Worm (Caenorhabditis elegans) whole organism, young adult: Measurements from ENCODE around the gene F35A5.2.
A peak's percentile ranks its signal among the peaks of the same experiment; 100 is the strongest.

Source experiments
- B0035.1 ChIP-seq: sonication (generic microtip); optimal IDR thresholded peaks from 2 replicates; lab custom pipeline; 2016; ENCODE audit warnings: missing genetic modification characterization, mild to moderate bottlenecking, missing compliant biosample characterization, missing genotype, missing genetic modification reagents
- C17E4.6 ChIP-seq: fragments of 200-800 bp; sonication (Bioruptor generic); IDR thresholded peaks from 2 replicates; pipeline ENCODE4 v1.3.6; 2022; ENCODE audit warnings: missing genetic modification reagents, missing genetic modification characterization, missing compliant biosample characterization
- D2030.7 ChIP-seq: fragments of 200-800 bp; sonication (Bioruptor generic); IDR thresholded peaks from 2 replicates; pipeline ENCODE4 v1.3.6; 2022; ENCODE audit warnings: missing genetic modification reagents, missing genetic modification characterization, missing compliant biosample characterization
- F22D6.2 ChIP-seq: sonication (generic microtip); optimal IDR thresholded peaks from 2 replicates; lab custom pipeline; 2016; ENCODE audit warnings: mild to moderate bottlenecking, missing genetic modification characterization, missing compliant biosample characterization
- F39B2.1 ChIP-seq: fragments of 200-800 bp; sonication (Bioruptor generic); IDR thresholded peaks from 2 replicates; pipeline ENCODE4 v1.3.6; 2022; ENCODE audit warnings: missing genetic modification reagents, missing genetic modification characterization, missing compliant biosample characterization
- K11D2.4 ChIP-seq: fragments of 200-800 bp; sonication (Bioruptor generic); IDR thresholded peaks from 2 replicates; pipeline ENCODE4 v1.3.6; 2022; ENCODE audit warnings: missing genetic modification reagents, missing genetic modification characterization, missing compliant biosample characterization
- Y53F4B.3 ChIP-seq: fragments of 200-800 bp; sonication (Bioruptor generic); IDR thresholded peaks from 2 replicates; pipeline ENCODE4 v1.3.6; 2022; ENCODE audit warnings: missing genetic modification reagents, missing genetic modification characterization, missing compliant biosample characterization
- Y67H2A.10 ChIP-seq: fragments of 200-800 bp; sonication (Bioruptor generic); conservative IDR thresholded peaks from 2 replicates; pipeline ENCODE4 v1.3.6; 2022; ENCODE audit warnings: missing genetic modification reagents, missing genetic modification characterization, missing compliant biosample characterization
- ZK185.1 ChIP-seq: sonication (generic microtip); optimal IDR thresholded peaks from 2 replicates; lab custom pipeline; 2016; ENCODE audit warnings: mild to moderate bottlenecking, missing genetic modification characterization, missing compliant biosample characterization; ENCODE audit not compliant: poor library complexity, severe bottlenecking
- aptf-3 ChIP-seq: fragments of 200-800 bp; sonication (Bioruptor generic); IDR thresholded peaks from 2 replicates; pipeline ENCODE4 v1.3.6; 2022; ENCODE audit warnings: missing genetic modification characterization, missing compliant biosample characterization
- athp-1 ChIP-seq: sonication (generic microtip); optimal IDR thresholded peaks from 2 replicates; lab custom pipeline; 2017; ENCODE audit warnings: mild to moderate bottlenecking, missing genetic modification characterization, missing compliant biosample characterization
- cebp-1 ChIP-seq, 2 experiments: fragments of 200-800 bp in 1 of 2; sonication (Bioruptor generic) in 1 of 2; sonication (generic microtip) in 1 of 2; IDR thresholded peaks in 1 of 2; optimal IDR thresholded peaks in 1 of 2; 2 replicates each; pipeline versions ENCODE4 v1.3.6 to Lab custom; 2017 to 2022; ENCODE audit warnings: missing compliant biosample characterization in 2 of 2, missing genetic modification characterization in 2 of 2, mild to moderate bottlenecking in 1 of 2, missing genetic modification reagents in 1 of 2, moderate library complexity in 1 of 2
- ceh-100 ChIP-seq: fragments of 200-800 bp; sonication (Bioruptor generic); IDR thresholded peaks from 2 replicates; pipeline ENCODE4 v1.3.6; 2022; ENCODE audit warnings: missing genetic modification reagents, missing genetic modification characterization, missing compliant biosample characterization
- ceh-79 ChIP-seq: sonication (generic microtip); optimal IDR thresholded peaks from 2 replicates; lab custom pipeline; 2017; ENCODE audit warnings: mild to moderate bottlenecking, missing genetic modification characterization, missing compliant biosample characterization
- ceh-91 ChIP-seq: fragments of 200-800 bp; sonication (Bioruptor generic); IDR thresholded peaks from 2 replicates; pipeline ENCODE4 v1.3.6; 2022; ENCODE audit warnings: missing genetic modification reagents, missing genetic modification characterization, missing compliant biosample characterization
- dpff-1 ChIP-seq: sonication (generic microtip); optimal IDR thresholded peaks from 2 replicates; lab custom pipeline; 2017; ENCODE audit warnings: mild to moderate bottlenecking, missing genetic modification characterization, missing compliant biosample characterization
- egl-18 ChIP-seq: fragments of 200-800 bp; sonication (Bioruptor generic); IDR thresholded peaks from 2 replicates; pipeline ENCODE4 v1.3.6; 2022; ENCODE audit warnings: missing genetic modification reagents, missing genetic modification characterization, missing compliant biosample characterization
- ets-4 ChIP-seq: fragments of 200-800 bp; sonication (Bioruptor generic); optimal IDR thresholded peaks from 2 replicates; lab custom pipeline; 2018; ENCODE audit warnings: mild to moderate bottlenecking, missing genetic modification characterization, missing compliant biosample characterization
- him-1 ChIP-seq: sonication (generic microtip); optimal IDR thresholded peaks from 2 replicates; lab custom pipeline; 2016; ENCODE audit warnings: missing genotype, missing genetic modification reagents, missing genetic modification characterization, missing compliant biosample characterization
- hmg-20 ChIP-seq: fragments of 200-800 bp; sonication (Bioruptor generic); IDR thresholded peaks from 2 replicates; pipeline ENCODE4 v1.3.6; 2022; ENCODE audit warnings: missing genetic modification reagents, missing genetic modification characterization, missing compliant biosample characterization
- hsf-1 ChIP-seq: fragments of 200-800 bp; sonication (Bioruptor generic); IDR thresholded peaks from 2 replicates; pipeline ENCODE4 v1.3.6; 2022; ENCODE audit warnings: missing genetic modification reagents, missing genetic modification characterization, missing compliant biosample characterization
- lag-1 ChIP-seq: fragments of 200-800 bp; sonication (Bioruptor generic); IDR thresholded peaks from 2 replicates; pipeline ENCODE4 v1.3.6; 2022; ENCODE audit warnings: missing genetic modification reagents, missing genetic modification characterization, missing compliant biosample characterization
- let-607 ChIP-seq, 2 experiments: fragments of 200-800 bp in 1 of 2; sonication (Bioruptor generic) in 1 of 2; sonication (generic microtip) in 1 of 2; optimal IDR thresholded peaks; 2 replicates each; lab custom pipeline; 2016 to 2018; ENCODE audit warnings: mild to moderate bottlenecking in 2 of 2, missing compliant biosample characterization in 2 of 2, missing genetic modification characterization in 2 of 2, moderate library complexity in 2 of 2, missing genotype in 1 of 2
- lin-26 ChIP-seq: fragments of 200-800 bp; sonication (Bioruptor generic); IDR thresholded peaks from 2 replicates; pipeline ENCODE4 v1.3.6; 2022; ENCODE audit warnings: missing genetic modification reagents, missing genetic modification characterization, missing compliant biosample characterization
- lin-54 ChIP-seq: fragments of 200-800 bp; sonication (Bioruptor generic); optimal IDR thresholded peaks from 2 replicates; lab custom pipeline; 2018; ENCODE audit warnings: mild to moderate bottlenecking, missing genetic modification characterization, missing compliant biosample characterization
- madf-3 ChIP-seq: fragments of 200-800 bp; sonication (Bioruptor generic); IDR thresholded peaks from 2 replicates; pipeline ENCODE4 v1.3.6; 2022; ENCODE audit warnings: missing genetic modification reagents, missing genetic modification characterization, missing compliant biosample characterization
- madf-6 ChIP-seq: fragments of 200-800 bp; sonication (Bioruptor generic); IDR thresholded peaks from 2 replicates; pipeline ENCODE4 v1.3.6; 2022; ENCODE audit warnings: missing genetic modification reagents, missing genetic modification characterization, missing compliant biosample characterization
- madf-8 ChIP-seq: fragments of 200-800 bp; sonication (Bioruptor generic); conservative IDR thresholded peaks from 2 replicates; pipeline ENCODE4 v1.3.6; 2022; ENCODE audit warnings: missing genetic modification reagents, missing genetic modification characterization, missing compliant biosample characterization
- nfyb-1 ChIP-seq: fragments of 200-800 bp; sonication (Bioruptor generic); IDR thresholded peaks from 2 replicates; pipeline ENCODE4 v1.3.6; 2022; ENCODE audit warnings: missing genetic modification reagents, missing genetic modification characterization, missing compliant biosample characterization
- nhr-120 ChIP-seq: fragments of 200-800 bp; sonication (Bioruptor generic); IDR thresholded peaks from 2 replicates; pipeline ENCODE4 v1.3.6; 2022; ENCODE audit warnings: missing genetic modification characterization, missing compliant biosample characterization
- nhr-27 ChIP-seq: fragments of 200-800 bp; sonication (Bioruptor generic); optimal IDR thresholded peaks from 2 replicates; lab custom pipeline; 2018; ENCODE audit warnings: mild to moderate bottlenecking, missing genetic modification characterization, moderate library complexity, missing compliant biosample characterization
- nhr-80 ChIP-seq: sonication (generic microtip); optimal IDR thresholded peaks from 2 replicates; lab custom pipeline; 2016; ENCODE audit warnings: missing genetic modification characterization, missing compliant biosample characterization
- nhr-90 ChIP-seq: sonication (generic microtip); optimal IDR thresholded peaks from 2 replicates; lab custom pipeline; 2016; ENCODE audit warnings: missing genotype, mild to moderate bottlenecking, missing genetic modification characterization, missing compliant biosample characterization
- pbrm-1 ChIP-seq: fragments of 200-800 bp; sonication (Bioruptor generic); IDR thresholded peaks from 2 replicates; pipeline ENCODE4 v1.3.6; 2022; ENCODE audit warnings: missing genetic modification reagents, missing genetic modification characterization, missing compliant biosample characterization
- pha-4 ChIP-seq: fragments of 150-350 bp; sonication (generic microtip); optimal IDR thresholded peaks from 2 replicates; lab custom pipeline; 2014; ENCODE audit warnings: missing biosample characterization, missing genetic modification reagents, missing genetic modification characterization
- rpc-1 ChIP-seq, 2 experiments: fragments of 150-350 bp in 1 of 2; sonication (generic microtip) in 1 of 2; optimal IDR thresholded peaks; 2 replicates each; lab custom pipeline; 2014 to 2018; ENCODE audit warnings: missing biosample characterization in 1 of 2, missing genetic modification characterization in 1 of 2, missing genetic modification reagents in 1 of 2, missing genotype in 1 of 2
- somi-1 ChIP-seq: fragments of 200-800 bp; sonication (Bioruptor generic); optimal IDR thresholded peaks from 2 replicates; lab custom pipeline; 2018; ENCODE audit warnings: mild to moderate bottlenecking, missing genetic modification characterization, missing compliant biosample characterization
- sptf-2 ChIP-seq: fragments of 200-800 bp; sonication (Bioruptor generic); optimal IDR thresholded peaks from 2 replicates; lab custom pipeline; 2018; ENCODE audit warnings: mild to moderate bottlenecking, missing genetic modification characterization, missing compliant biosample characterization
- tbx-9 ChIP-seq: sonication (generic microtip); optimal IDR thresholded peaks from 2 replicates; lab custom pipeline; 2016; ENCODE audit warnings: borderline replicate concordance, missing genetic modification characterization, inconsistent platforms, missing compliant biosample characterization
- zfh-2 ChIP-seq: fragments of 200-800 bp; sonication (Bioruptor generic); conservative IDR thresholded peaks from 2 replicates; pipeline ENCODE4 v1.3.6; 2022; ENCODE audit warnings: missing genetic modification reagents, missing genetic modification characterization, missing compliant biosample characterization
- ztf-22 ChIP-seq: fragments of 200-800 bp; sonication (Bioruptor generic); optimal IDR thresholded peaks from 2 replicates; lab custom pipeline; 2018; ENCODE audit warnings: mild to moderate bottlenecking, missing genetic modification characterization, moderate library complexity, missing compliant biosample characterization
- ztf-26 ChIP-seq: sonication (generic microtip); optimal IDR thresholded peaks from 2 replicates; lab custom pipeline; 2017; ENCODE audit warnings: missing genetic modification characterization, missing compliant biosample characterization
- ztf-6 ChIP-seq: fragments of 200-800 bp; sonication (Bioruptor generic); IDR thresholded peaks from 2 replicates; pipeline ENCODE4 v1.3.6; 2022; ENCODE audit warnings: missing genetic modification reagents, missing genetic modification characterization, missing compliant biosample characterization

Gene F35A5.2

ce11 chrX:3820666-3821065 lies 15.7 kb downstream of the F35A5.2 start:
- TF ChIP-seq pha-4 (tag; lab: Kevin White, UChicago) (peak; percentile 8), nfyb-1 (0 out of 2 replicates have a peak, but pooled peaks have one; percentile 40), lin-54 (no peak), nhr-90 (tag; lab: Kevin White, UChicago) (no peak), madf-3 (GFP tag; lab: Robert Waterston, UW) (peak; percentile 50; the same call in 1 of the 2 replicates), cebp-1 (GFP tag; IDR thresholded peaks at IDR 0.05; lab: Robert Waterston, UW) (no peak), cebp-1 (tag; optimal IDR thresholded peaks at IDR 0.05; lab: Kevin White, UChicago) (peak; percentile 17), nhr-80 (peak; percentile 87)

- TF ChIP-seq F39B2.1 (GFP tag; lab: Robert Waterston, UW) (no peak), nhr-27 (tag; lab: Kevin White, UChicago) (no peak), pbrm-1 (GFP tag; lab: Robert Waterston, UW) (0 out of 2 replicates have a peak, but pooled peaks have one; percentile 6), zfh-2 (GFP tag; lab: Robert Waterston, UW) (peak; percentile 65), dpff-1 (tag; lab: Kevin White, UChicago) (no peak)
Observed at ce11 chrX:3821609-3822008, 16.7 kb downstream of the F35A5.2 start.

- TF ChIP-seq nhr-80 (peak; percentile 48), K11D2.4 (GFP tag; lab: Robert Waterston, UW) (no peak), him-1 (tag; lab: Kevin White, UChicago) (no peak)
Observed at ce11 chrX:3822061-3822460, 17.1 kb downstream of the F35A5.2 start.

- no peak for TF ChIP-seq lag-1 (GFP tag; lab: Robert Waterston, UW)
- TF ChIP-seq F22D6.2 (tag; lab: Kevin White, UChicago) = no peak
- no peak for TF ChIP-seq aptf-3
- no peak for TF ChIP-seq K11D2.4 (GFP tag; lab: Robert Waterston, UW)
- no peak for TF ChIP-seq Y67H2A.10 (GFP tag; lab: Robert Waterston, UW)
- no peak for TF ChIP-seq lin-26 (GFP tag; lab: Robert Waterston, UW)
- TF ChIP-seq C17E4.6 (GFP tag; lab: Robert Waterston, UW) = no peak
- no peak for TF ChIP-seq ztf-26 (tag; lab: Kevin White, UChicago)
- TF ChIP-seq egl-18 (GFP tag; lab: Robert Waterston, UW) = no peak
- TF ChIP-seq ets-4 (GFP tag; lab: Kevin White, UChicago) = peak; percentile 67
- peak; percentile 68 for TF ChIP-seq ztf-22 (GFP tag; lab: Kevin White, UChicago)
- no peak for TF ChIP-seq sptf-2 (GFP tag; lab: Kevin White, UChicago)
- peak; percentile 1 for TF ChIP-seq pha-4 (tag; lab: Kevin White, UChicago)
- no peak for TF ChIP-seq D2030.7
- TF ChIP-seq nhr-120 (GFP tag; lab: Robert Waterston, UW) = no peak
- no peak for TF ChIP-seq somi-1 (GFP tag; lab: Kevin White, UChicago)
- TF ChIP-seq ceh-79 (tag; lab: Kevin White, UChicago) = no peak
- no peak for TF ChIP-seq madf-8 (GFP tag; lab: Robert Waterston, UW)
- no peak for TF ChIP-seq ceh-91 (GFP tag; lab: Robert Waterston, UW)
- TF ChIP-seq Y53F4B.3 (GFP tag; lab: Robert Waterston, UW) = no peak
- no peak for TF ChIP-seq ztf-6 (GFP tag; lab: Robert Waterston, UW)
- no peak for TF ChIP-seq ceh-100 (GFP tag; lab: Robert Waterston, UW)
- no peak for TF ChIP-seq athp-1 (tag; lab: Kevin White, UChicago)
- TF ChIP-seq ZK185.1 (tag; lab: Kevin White, UChicago) = peak; percentile 48
- TF ChIP-seq let-607 (tag; optimal IDR thresholded peaks at IDR 0.05; lab: Kevin White, UChicago) = peak; percentile 39 to 79
- no peak for TF ChIP-seq hmg-20 (GFP tag; lab: Robert Waterston, UW)
- TF ChIP-seq rpc-1 (optimal IDR thresholded peaks at IDR 0.05; lab: Kevin White, UChicago) = no peak
- TF ChIP-seq rpc-1 (tag; optimal IDR thresholded peaks at IDR 0.05; lab: Kevin White, UChicago) = no peak
- TF ChIP-seq tbx-9 (tag; lab: Kevin White, UChicago) = no peak
- TF ChIP-seq madf-6 = no peak
- TF ChIP-seq hsf-1 = no peak
- TF ChIP-seq B0035.1 = no peak
Observed at ce11 chrX:3823869-3824268, 18.9 kb downstream of the F35A5.2 start.
